Worm (Caenorhabditis elegans): ENCODE results near the gene cng-3.

cng-3 gene

DNA sequence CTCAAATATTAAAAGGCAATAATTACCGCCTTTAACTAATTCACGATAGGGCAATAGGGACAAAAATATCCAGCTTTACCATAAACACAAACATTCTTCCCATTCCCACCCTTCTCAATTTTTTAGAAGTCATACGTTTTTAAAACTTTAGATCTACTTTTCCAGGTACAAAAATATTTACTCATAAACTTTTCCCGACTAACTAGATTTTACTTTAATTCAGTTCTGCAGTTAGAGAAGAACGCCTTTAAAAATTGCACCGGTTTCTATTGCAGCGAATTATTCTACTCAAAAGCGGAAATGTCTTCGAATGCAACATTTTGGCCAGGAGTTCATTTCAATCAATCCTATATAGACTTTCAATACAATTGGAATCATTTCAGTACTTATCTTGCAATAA lies 15.5 kb upstream of the cng-3 start, which contains the start of gene sru-3:
TSS of gene sru-3 (plus strand) at position 301 of the 400 bp plus-strand sequence.
- no peak for TF ChIP-seq flt-1 (GFP tag; IDR thresholded peaks at IDR 0.05)
- TF ChIP-seq cog-1 (tag; optimal IDR thresholded peaks at IDR 0.05): no peak
- no peak for TF ChIP-seq ztf-23 (GFP tag; IDR thresholded peaks at IDR 0.05)
- TF ChIP-seq med-1 (GFP tag; optimal IDR thresholded peaks at IDR 0.05; ENCODE audit: insufficient read depth): no peak
- no peak for TF ChIP-seq tab-1 (GFP tag; IDR thresholded peaks at IDR 0.05)
- no peak for TF ChIP-seq T22C8.4 (GFP tag; IDR thresholded peaks at IDR 0.05)
- no peak for TF ChIP-seq ref-1 (GFP tag; conservative IDR thresholded peaks at IDR 0.05)
- TF ChIP-seq ztf-29 (GFP tag; IDR thresholded peaks at IDR 0.05): no peak
- TF ChIP-seq klf-2 (GFP tag; conservative IDR thresholded peaks at IDR 0.05): no peak

DNA sequence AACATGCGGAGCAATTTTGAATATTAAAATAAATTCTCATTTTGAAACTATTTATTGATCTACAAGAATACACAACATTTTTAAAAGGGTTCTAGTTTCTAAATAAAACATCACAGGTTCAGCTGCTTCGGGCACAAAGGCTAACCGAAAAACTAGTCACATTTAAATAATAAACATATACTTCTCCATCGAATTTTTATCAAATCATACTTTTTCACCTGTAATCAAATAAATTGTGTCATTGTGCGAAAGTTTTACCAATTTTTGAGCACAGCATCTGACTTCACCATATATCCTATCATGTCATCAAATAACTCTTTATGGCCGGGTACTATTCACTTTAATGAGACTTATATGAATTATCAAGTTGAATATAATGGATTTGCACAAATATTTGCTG lies 9.5 kb upstream of the cng-3 start, which contains the start of gene sru-6:
TSS of gene sru-6 (plus strand) at position 301 of the 400 bp plus-strand sequence.
- TF ChIP-seq ztf-23 (GFP tag; IDR thresholded peaks at IDR 0.05): no peak
- no peak for TF ChIP-seq med-1 (GFP tag; optimal IDR thresholded peaks at IDR 0.05; ENCODE audit: insufficient read depth)
- no peak for TF ChIP-seq T22C8.4 (GFP tag; IDR thresholded peaks at IDR 0.05)
- TF ChIP-seq ztf-29 (GFP tag; IDR thresholded peaks at IDR 0.05): no peak
- no peak for TF ChIP-seq tab-1 (GFP tag; IDR thresholded peaks at IDR 0.05)
- TF ChIP-seq cog-1 (tag; optimal IDR thresholded peaks at IDR 0.05): no peak

DNA sequence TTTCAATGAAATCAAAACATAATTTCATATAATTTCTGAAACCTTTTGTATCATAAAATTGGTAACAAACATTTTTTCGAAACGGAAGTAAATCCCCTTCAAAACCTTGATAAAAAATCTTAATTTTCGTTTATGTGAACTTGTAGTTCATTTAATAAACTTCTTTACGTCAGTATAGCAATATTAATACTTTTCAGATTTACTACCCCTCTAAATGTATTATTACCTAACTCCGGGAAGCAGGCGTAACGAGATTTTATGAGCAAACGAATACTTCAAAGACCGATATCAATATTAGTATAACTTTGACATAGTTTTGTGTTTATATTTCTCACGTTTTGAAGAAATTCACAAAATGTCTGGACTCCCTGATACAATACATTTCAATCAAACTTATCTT lies 7.5 kb upstream of the cng-3 start, which contains the start of gene sru-1:
TSS of gene sru-1 (plus strand) at position 301 of the 400 bp plus-strand sequence.
- TF ChIP-seq cog-1 (tag; optimal IDR thresholded peaks at IDR 0.05): no peak
- no peak for TF ChIP-seq ref-1 (GFP tag; conservative IDR thresholded peaks at IDR 0.05)
- TF ChIP-seq tab-1 (GFP tag; IDR thresholded peaks at IDR 0.05): no peak
- TF ChIP-seq klf-2 (GFP tag; conservative IDR thresholded peaks at IDR 0.05): no peak
- TF ChIP-seq flt-1 (GFP tag; IDR thresholded peaks at IDR 0.05): no peak
- TF ChIP-seq ztf-29 (GFP tag; IDR thresholded peaks at IDR 0.05): no peak
- no peak for TF ChIP-seq T22C8.4 (GFP tag; IDR thresholded peaks at IDR 0.05)
- no peak for TF ChIP-seq ztf-23 (GFP tag; IDR thresholded peaks at IDR 0.05)
- no peak for TF ChIP-seq med-1 (GFP tag; optimal IDR thresholded peaks at IDR 0.05; ENCODE audit: insufficient read depth)

DNA sequence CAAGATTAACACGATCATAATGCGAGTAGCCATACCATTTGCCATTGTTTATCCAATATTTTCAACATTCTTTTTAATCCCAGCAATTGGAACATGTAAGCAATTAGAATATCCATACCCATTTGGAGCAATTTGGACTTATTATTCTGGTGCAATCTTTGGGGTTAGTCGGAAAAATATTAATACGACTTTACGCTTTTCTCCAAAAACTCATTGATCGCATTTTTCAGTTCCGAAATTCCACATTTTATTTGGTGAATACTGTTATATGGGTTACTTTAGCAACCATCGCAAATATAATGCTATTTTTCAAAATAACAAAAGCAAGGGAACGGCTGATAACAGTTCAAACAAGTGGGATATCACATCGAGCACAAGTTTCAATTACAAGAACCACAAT lies 5.9 kb upstream of the cng-3 start:
- TF ChIP-seq klf-2 (GFP tag; conservative IDR thresholded peaks at IDR 0.05): no peak
- TF ChIP-seq med-1 (GFP tag; optimal IDR thresholded peaks at IDR 0.05; ENCODE audit: insufficient read depth): no peak
- no peak for TF ChIP-seq flt-1 (GFP tag; IDR thresholded peaks at IDR 0.05)
- TF ChIP-seq T22C8.4 (GFP tag; IDR thresholded peaks at IDR 0.05): no peak
- TF ChIP-seq cog-1 (tag; optimal IDR thresholded peaks at IDR 0.05): no peak

DNA sequence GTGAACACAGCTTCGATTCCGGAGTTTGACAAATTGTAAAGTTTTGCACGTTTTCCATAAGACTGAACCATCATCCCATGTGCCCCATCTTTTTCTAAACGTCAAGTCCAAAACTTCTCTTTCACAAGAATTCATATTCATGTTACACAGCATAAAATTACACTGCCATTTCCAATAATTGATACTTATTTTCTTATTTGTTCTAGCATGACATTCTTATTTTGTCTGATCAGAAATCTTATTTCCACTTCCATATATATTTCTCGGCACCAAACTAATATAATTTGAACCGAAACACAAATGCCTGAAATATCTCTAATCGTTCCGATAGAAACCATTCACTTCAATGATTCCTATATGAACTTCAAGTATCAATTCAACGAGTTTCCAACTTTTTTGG lies 5.1 kb upstream of the cng-3 start, which contains the start of gene sru-2:
TSS of gene sru-2 (plus strand) at position 301 of the 400 bp plus-strand sequence.
- TF ChIP-seq ztf-23 (GFP tag; IDR thresholded peaks at IDR 0.05) (no peak), tab-1 (GFP tag; IDR thresholded peaks at IDR 0.05) (no peak), ztf-29 (GFP tag; IDR thresholded peaks at IDR 0.05) (no peak), med-1 (GFP tag; optimal IDR thresholded peaks at IDR 0.05; ENCODE audit: insufficient read depth) (no peak), cog-1 (tag; optimal IDR thresholded peaks at IDR 0.05) (no peak), ref-1 (GFP tag; conservative IDR thresholded peaks at IDR 0.05) (no peak), klf-2 (GFP tag; conservative IDR thresholded peaks at IDR 0.05) (no peak), flt-1 (GFP tag; IDR thresholded peaks at IDR 0.05) (no peak), T22C8.4 (GFP tag; IDR thresholded peaks at IDR 0.05) (no peak)

DNA sequence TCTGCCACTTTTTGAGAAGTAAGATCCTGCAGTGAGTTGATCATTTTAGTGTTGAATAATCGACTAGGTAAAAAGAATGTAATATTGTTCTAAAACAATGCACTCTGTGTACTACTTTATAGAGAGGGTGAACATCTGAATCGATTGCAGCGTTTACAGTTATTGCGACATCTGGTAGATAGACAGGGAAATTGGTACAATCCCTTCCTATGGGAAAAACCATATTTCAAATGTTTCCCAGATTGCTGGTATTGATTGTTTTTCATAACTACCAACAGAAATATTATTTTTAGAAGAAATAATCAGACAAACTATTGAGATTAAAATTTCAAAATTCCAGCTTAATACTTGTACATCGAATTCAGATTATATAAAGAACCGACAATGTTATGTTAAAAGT lies 4.2 kb upstream of the cng-3 start, which contains the start of gene gadr-2:
TSS of gene gadr-2 (minus strand) at position 101 of the 400 bp plus-strand sequence.
- TF ChIP-seq ztf-29 (GFP tag; IDR thresholded peaks at IDR 0.05) (no peak), cog-1 (tag; optimal IDR thresholded peaks at IDR 0.05) (no peak), ref-1 (GFP tag; conservative IDR thresholded peaks at IDR 0.05) (no peak), flt-1 (GFP tag; IDR thresholded peaks at IDR 0.05) (no peak), klf-2 (GFP tag; conservative IDR thresholded peaks at IDR 0.05) (no peak), med-1 (GFP tag; optimal IDR thresholded peaks at IDR 0.05; ENCODE audit: insufficient read depth) (no peak)

DNA sequence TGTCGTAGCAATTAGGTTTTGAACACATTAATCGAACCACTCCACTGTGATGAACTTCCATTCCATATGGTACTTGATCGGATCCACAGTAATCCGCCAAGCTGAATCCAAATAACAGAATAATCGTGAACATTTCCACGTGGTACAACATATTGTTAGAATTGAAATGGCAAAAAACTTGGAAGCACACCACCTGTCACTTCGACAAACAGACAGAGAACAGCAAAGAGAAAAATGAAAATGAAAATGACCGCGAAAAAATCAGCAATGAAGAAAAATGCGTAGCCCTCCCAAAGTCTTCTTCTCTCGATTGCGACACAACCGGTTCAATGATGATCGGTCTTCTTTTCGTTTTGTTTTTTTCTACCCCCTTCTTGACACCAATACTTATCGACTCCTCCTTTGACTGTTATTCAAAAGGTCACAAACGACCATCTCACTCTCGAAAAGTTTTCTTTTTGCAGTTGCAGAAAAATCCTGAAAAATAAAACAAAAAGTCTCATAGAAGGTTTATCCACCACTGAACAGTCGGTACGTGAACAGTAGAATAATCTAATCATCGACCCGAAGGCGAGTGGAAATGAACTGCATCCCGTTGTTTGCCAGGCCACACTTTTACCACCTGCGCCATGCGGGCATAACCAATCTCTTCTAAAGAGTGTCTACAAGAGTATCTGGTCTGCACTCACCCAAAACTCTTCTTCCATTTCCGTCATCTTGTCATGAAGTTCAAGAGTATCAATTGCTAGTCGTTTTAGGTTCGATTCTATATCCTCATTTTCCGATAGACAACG lies 3.5 kb downstream of the cng-3 start, which contains the start of gene wrt-3:
TSS of gene wrt-3 (minus strand) at position 322 of the 794 bp plus-strand sequence.
- TF ChIP-seq ztf-23 (GFP tag; IDR thresholded peaks at IDR 0.05): peak; percentile 96
- TF ChIP-seq tab-1 (GFP tag; IDR thresholded peaks at IDR 0.05): peak; percentile 98
- TF ChIP-seq med-1 (GFP tag; optimal IDR thresholded peaks at IDR 0.05; ENCODE audit: insufficient read depth): peak; percentile 89
- peak; percentile 99 for TF ChIP-seq flt-1 (GFP tag; IDR thresholded peaks at IDR 0.05)
- TF ChIP-seq cog-1 (tag; optimal IDR thresholded peaks at IDR 0.05): peak; percentile 58
- peak; percentile 95 for TF ChIP-seq T22C8.4 (GFP tag; IDR thresholded peaks at IDR 0.05)
- TF ChIP-seq klf-2 (GFP tag; conservative IDR thresholded peaks at IDR 0.05): no peak; the same call in 1 of the 2 replicates
- TF ChIP-seq ref-1 (GFP tag; conservative IDR thresholded peaks at IDR 0.05): peak; percentile 95
- no peak; the same call in 1 of the 2 replicates for TF ChIP-seq ztf-29 (GFP tag; IDR thresholded peaks at IDR 0.05)

DNA sequence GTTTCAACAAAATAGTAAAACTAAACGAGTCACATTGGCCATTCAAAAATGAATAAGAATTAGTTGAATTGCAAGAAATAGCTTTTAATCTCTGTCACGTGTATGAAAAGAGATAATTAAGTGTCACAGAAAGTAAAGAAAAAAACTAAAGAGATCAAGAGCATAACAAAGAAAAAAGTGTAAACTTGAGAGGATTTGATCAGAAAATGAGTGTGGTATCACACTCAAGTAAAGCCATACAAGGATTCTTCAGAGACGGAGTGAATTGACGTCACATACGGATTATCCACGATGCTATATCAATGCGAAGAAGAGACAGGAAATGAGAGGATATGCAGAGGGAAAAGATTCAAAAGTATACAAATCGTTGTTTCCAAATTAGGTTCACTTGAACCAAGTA lies 11.5 kb downstream of the cng-3 start:
- TF ChIP-seq tab-1 (GFP tag; IDR thresholded peaks at IDR 0.05): no peak

DNA sequence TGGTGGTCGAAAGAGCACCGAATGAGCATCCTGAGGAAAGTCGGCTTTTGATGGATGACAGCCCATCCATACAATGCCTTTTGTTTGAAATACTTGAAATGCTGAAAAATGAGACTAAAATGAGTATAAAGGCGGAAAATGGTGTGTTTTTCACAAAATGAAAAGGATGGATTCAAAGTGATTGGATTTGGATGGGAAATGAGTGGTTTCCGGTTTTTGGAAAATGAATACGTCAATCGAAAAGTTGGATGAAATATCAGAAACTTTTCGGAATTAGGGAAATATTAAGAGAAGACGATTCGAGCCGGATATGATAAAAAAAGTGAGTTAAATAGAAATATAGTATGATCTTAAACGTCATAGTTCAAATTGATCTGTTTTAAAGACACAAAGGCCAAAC lies 13.4 kb downstream of the cng-3 start, which contains the start of gene F38E11.6:
TSS of gene F38E11.6 (minus strand) at position 101 of the 400 bp plus-strand sequence.
- no peak for TF ChIP-seq flt-1 (GFP tag; IDR thresholded peaks at IDR 0.05)
- no peak for TF ChIP-seq klf-2 (GFP tag; conservative IDR thresholded peaks at IDR 0.05)

DNA sequence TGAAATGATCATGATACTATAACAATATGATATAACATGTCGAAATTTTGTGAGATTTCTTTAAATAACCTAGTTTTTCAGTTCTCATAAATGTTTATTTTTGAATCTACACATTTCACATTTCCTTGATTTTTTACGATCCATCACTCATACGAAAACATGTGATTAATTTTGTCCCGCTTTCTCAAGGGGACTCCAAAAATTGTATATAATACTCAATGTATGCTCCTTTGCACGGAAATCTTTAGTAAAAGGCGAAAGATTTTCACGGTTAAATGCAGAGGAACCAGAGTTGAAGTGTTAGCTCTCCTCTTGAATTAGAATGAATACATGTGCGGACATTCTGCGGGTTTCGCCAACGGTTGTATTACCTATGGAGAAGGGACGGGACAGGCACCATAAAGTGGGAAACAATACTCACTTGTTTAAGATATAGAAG lies 16.5 kb downstream of the cng-3 start:
- TF ChIP-seq flt-1 (GFP tag; IDR thresholded peaks at IDR 0.05): 0 out of 2 replicates have a peak, but pooled peaks have one; percentile 15
- no peak for TF ChIP-seq ref-1 (GFP tag; conservative IDR thresholded peaks at IDR 0.05)
- TF ChIP-seq T22C8.4 (GFP tag; IDR thresholded peaks at IDR 0.05): no peak
- no peak for TF ChIP-seq ztf-29 (GFP tag; IDR thresholded peaks at IDR 0.05)
- TF ChIP-seq ztf-23 (GFP tag; IDR thresholded peaks at IDR 0.05): no peak
- TF ChIP-seq klf-2 (GFP tag; conservative IDR thresholded peaks at IDR 0.05): no peak
- no peak for TF ChIP-seq cog-1 (tag; optimal IDR thresholded peaks at IDR 0.05)

Data from whole organism, midembryonic.